Fruit fly (Drosophila melanogaster): ENCODE measurements around the gene mkg-p.

Gene mkg-p

DNA sequence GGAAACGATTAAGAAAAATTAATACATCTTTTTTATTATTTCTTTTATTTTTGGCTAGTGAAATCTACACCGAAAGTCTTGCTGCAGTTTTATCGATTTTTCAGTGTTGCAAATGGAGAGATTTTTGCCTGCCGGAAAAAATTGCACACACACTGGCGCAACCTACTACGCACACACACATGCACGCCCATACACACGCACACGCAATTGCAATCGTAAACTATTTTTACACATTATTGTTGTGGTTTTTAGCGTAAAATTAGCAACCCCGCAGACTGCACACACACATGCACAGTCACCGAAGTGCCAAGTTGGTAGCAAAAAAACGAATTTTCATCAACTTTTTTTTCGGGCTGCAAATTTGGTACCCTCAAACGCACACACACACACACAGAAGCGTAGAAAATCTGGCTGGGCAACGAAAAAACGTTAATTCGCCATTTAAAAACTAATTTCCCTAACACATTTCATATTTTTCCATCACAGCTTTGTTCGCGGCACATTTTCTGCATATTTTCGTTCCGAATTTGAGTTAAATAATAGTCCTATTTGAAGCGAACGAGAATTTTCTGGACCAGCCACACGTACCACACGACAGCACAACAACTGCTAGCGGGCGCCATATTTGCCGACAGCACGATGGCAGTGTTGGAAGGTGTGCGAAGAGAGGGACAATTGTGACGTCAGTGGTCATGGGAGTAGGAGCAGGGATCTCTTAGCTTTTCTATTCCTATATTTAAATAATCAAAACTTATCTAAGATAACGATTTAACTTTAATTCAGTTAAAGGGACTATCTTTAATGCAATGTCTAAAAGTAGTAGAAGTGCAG is 36.9 kb upstream of the mkg-p start, which contains the start of gene Unr (continued):
- TF ChIP-seq H2.0 (GFP tag; IDR thresholded peaks at IDR 0.05) (peak; percentile 80), Side (GFP tag; optimal IDR thresholded peaks at IDR 0.05) (peak; percentile 71), CG8281 (tag; optimal IDR thresholded peaks at IDR 0.05) (peak; percentile 52), CG8388 (GFP tag; optimal IDR thresholded peaks at IDR 0.05) (peak; percentile 66), CG32767 (GFP tag; IDR thresholded peaks at IDR 0.05) (no peak), Pdp1 (GFP tag; optimal IDR thresholded peaks at IDR 0.05) (peak; percentile 72 to 75), eyg (GFP tag; optimal IDR thresholded peaks at IDR 0.05) (peak; percentile 53), Bteb2 (GFP tag; optimal IDR thresholded peaks at IDR 0.05) (peak; percentile 66), Doc2 (GFP tag; IDR thresholded peaks at IDR 0.05) (no peak), fd102C (GFP tag; optimal IDR thresholded peaks at IDR 0.05) (peak; percentile 29), gt (GFP tag; IDR thresholded peaks at IDR 0.05) (no peak; the same call in 1 of the 2 replicates), Oaz (GFP tag; IDR thresholded peaks at IDR 0.05) (no peak), crp (GFP tag; optimal IDR thresholded peaks at IDR 0.05) (peak in 1 of 2 experiments; percentile 58), Dref (GFP tag; IDR thresholded peaks at IDR 0.05) (no peak), tgo (GFP tag; IDR thresholded peaks at IDR 0.05) (peak; percentile 76), E2f2 (GFP tag; IDR thresholded peaks at IDR 0.05) (peak; percentile 46; the same call in 1 of the 2 replicates), CG17612 (GFP tag; IDR thresholded peaks at IDR 0.05) (peak; percentile 48; the same call in 1 of the 2 replicates), CG15269 (tag; optimal IDR thresholded peaks at IDR 0.05) (peak; percentile 79), C15 (GFP tag; IDR thresholded peaks at IDR 0.05) (peak; percentile 64; the same call in 2 of the 3 replicates), al (GFP tag; IDR thresholded peaks at IDR 0.05) (peak; percentile 77; the same call in 1 of the 2 replicates), Stat92E (GFP tag; optimal IDR thresholded peaks at IDR 0.05) (peak in 2 of 3 experiments; percentile 28 to 51), CG10321 (GFP tag; IDR thresholded peaks at IDR 0.05) (peak; percentile 27; the same call in 1 of the 2 replicates), ken (GFP tag; IDR thresholded peaks at IDR 0.05) (peak; percentile 86; the same call in 1 of the 3 replicates), vfl (GFP tag; optimal IDR thresholded peaks at IDR 0.05) (peak; percentile 67), ci (GFP tag; IDR thresholded peaks at IDR 0.05) (peak; percentile 92), CG6689 (GFP tag; IDR thresholded peaks at IDR 0.05) (peak; percentile 74), CG12769 (tag; optimal IDR thresholded peaks at IDR 0.05) (peak; percentile 79), klu (GFP tag; IDR thresholded peaks at IDR 0.05) (no peak; the same call in 1 of the 2 replicates), Doc3 (GFP tag; IDR thresholded peaks at IDR 0.05; ENCODE audit: partially characterized antibody) (no peak), CG4820 (GFP tag; optimal IDR thresholded peaks at IDR 0.05) (peak; percentile 63), CG12299 (tag; optimal IDR thresholded peaks at IDR 0.05) (peak; percentile 81), CG7786 (GFP tag; optimal IDR thresholded peaks at IDR 0.05) (peak; percentile 87), CG3163 (GFP tag; optimal IDR thresholded peaks at IDR 0.05) (peak; percentile 62), CG11560 (tag; IDR thresholded peaks at IDR 0.05) (no peak), esg (GFP tag; conservative IDR thresholded peaks at IDR 0.05) (peak; percentile 56), CG8359 (GFP tag; optimal IDR thresholded peaks at IDR 0.05; ENCODE audit: borderline replicate concordance) (peak; percentile 17), prd (optimal IDR thresholded peaks at IDR 0.05) (no peak), prd (GFP tag; IDR thresholded peaks at IDR 0.05) (peak; percentile 83), gsb-n (tag; optimal IDR thresholded peaks at IDR 0.05) (peak; percentile 49), Trl (optimal IDR thresholded peaks at IDR 0.05) (no peak), Trl (GFP tag; optimal IDR thresholded peaks at IDR 0.05) (peak; percentile 75), CG43689 (GFP tag; IDR thresholded peaks at IDR 0.05) (no peak; the same call in 1 of the 2 replicates), az2 (GFP tag; optimal IDR thresholded peaks at IDR 0.05) (peak; percentile 86), trh (GFP tag; optimal IDR thresholded peaks at IDR 0.05) (peak; percentile 63), CG7372 (GFP tag; IDR thresholded peaks at IDR 0.05) (peak; percentile 60), chn (GFP tag; optimal IDR thresholded peaks at IDR 0.05) (peak; percentile 88), Scr (GFP tag; IDR thresholded peaks at IDR 0.05; ENCODE audit: partially characterized antibody) (no peak), HmgD (GFP tag; optimal IDR thresholded peaks at IDR 0.05) (peak; percentile 79), zfh2 (GFP tag; optimal IDR thresholded peaks at IDR 0.05) (peak; percentile 88)

Measured in whole organism, embryonic.